Worm (Caenorhabditis elegans) whole organism, young adult: Measurements from ENCODE around the gene ZK418.5.

Experiments used
- D2030.7 ChIP-seq: fragments of 200-800 bp; sonication (Bioruptor generic); IDR thresholded peaks from 2 replicates; pipeline ENCODE4 v1.3.6; 2022; ENCODE audit warnings: missing genetic modification reagents, missing genetic modification characterization, missing compliant biosample characterization
- F23B12.7 ChIP-seq: sonication (generic microtip); optimal IDR thresholded peaks from 2 replicates; lab custom pipeline; 2017; ENCODE audit warnings: missing genetic modification characterization, mild to moderate bottlenecking, missing compliant biosample characterization, antibody characterized with exemption, moderate library complexity; ENCODE audit not compliant: insufficient read depth
- F33H1.4 ChIP-seq: fragments of 200-800 bp; sonication (Bioruptor generic); IDR thresholded peaks from 2 replicates; pipeline ENCODE4 v1.3.6; 2022; ENCODE audit warnings: missing genetic modification reagents, missing genetic modification characterization, missing compliant biosample characterization
- F49E8.2 ChIP-seq: sonication (generic microtip); optimal IDR thresholded peaks from 3 replicates; lab custom pipeline; 2017; ENCODE audit warnings: missing genetic modification characterization, mild to moderate bottlenecking, missing compliant biosample characterization, antibody characterized with exemption, moderate library complexity; ENCODE audit not compliant: insufficient read depth
- F55B11.4 ChIP-seq: sonication (generic microtip); optimal IDR thresholded peaks from 2 replicates; lab custom pipeline; 2016; ENCODE audit warnings: missing compliant biosample characterization, missing genetic modification characterization, borderline replicate concordance; ENCODE audit not compliant: insufficient read depth
- T07F8.4 ChIP-seq: sonication (generic microtip); optimal IDR thresholded peaks from 2 replicates; lab custom pipeline; 2016; ENCODE audit warnings: mild to moderate bottlenecking, missing genetic modification characterization, moderate library complexity, missing compliant biosample characterization
- T26A5.8 ChIP-seq: sonication (generic microtip); optimal IDR thresholded peaks from 2 replicates; lab custom pipeline; 2016; ENCODE audit warnings: missing genetic modification characterization, missing compliant biosample characterization
- Y56A3A.18 ChIP-seq: fragments of 200-800 bp; sonication (Bioruptor generic); IDR thresholded peaks from 2 replicates; pipeline ENCODE4 v1.3.6; 2022; ENCODE audit warnings: missing genetic modification reagents, missing genetic modification characterization, missing compliant biosample characterization
- Y95B8A.8 ChIP-seq: fragments of 200-800 bp; sonication (Bioruptor generic); IDR thresholded peaks from 2 replicates; pipeline ENCODE4 v1.3.6; 2022; ENCODE audit warnings: missing genetic modification reagents, missing genetic modification characterization, missing compliant biosample characterization
- ama-1 ChIP-seq, 3 experiments: fragments of 150-350 bp in 1 of 3; sonication (generic microtip) in 2 of 3; optimal IDR thresholded peaks; 2 replicates each; lab custom pipeline; 2014 to 2018; ENCODE audit warnings: missing biosample characterization in 2 of 3, missing genetic modification characterization in 2 of 3, missing genetic modification reagents in 2 of 3
- aptf-3 ChIP-seq: fragments of 200-800 bp; sonication (Bioruptor generic); IDR thresholded peaks from 2 replicates; pipeline ENCODE4 v1.3.6; 2022; ENCODE audit warnings: missing genetic modification characterization, missing compliant biosample characterization
- athp-1 ChIP-seq: sonication (generic microtip); optimal IDR thresholded peaks from 2 replicates; lab custom pipeline; 2017; ENCODE audit warnings: mild to moderate bottlenecking, missing genetic modification characterization, missing compliant biosample characterization
- attf-3 ChIP-seq: fragments of 200-800 bp; sonication (Bioruptor generic); conservative IDR thresholded peaks from 2 replicates; pipeline ENCODE4 v1.3.6; 2022; ENCODE audit warnings: missing genetic modification reagents, missing genetic modification characterization, missing compliant biosample characterization
- cebp-2 ChIP-seq: fragments of 200-800 bp; sonication (Bioruptor generic); IDR thresholded peaks from 2 replicates; pipeline ENCODE4 v1.3.6; 2022; ENCODE audit warnings: missing genetic modification characterization, missing compliant biosample characterization
- ceh-91 ChIP-seq: fragments of 200-800 bp; sonication (Bioruptor generic); IDR thresholded peaks from 2 replicates; pipeline ENCODE4 v1.3.6; 2022; ENCODE audit warnings: missing genetic modification reagents, missing genetic modification characterization, missing compliant biosample characterization
- dox-1 ChIP-seq: fragments of 200-800 bp; sonication (Bioruptor generic); IDR thresholded peaks from 2 replicates; pipeline ENCODE4 v1.3.6; 2022; ENCODE audit warnings: missing genetic modification reagents, missing genetic modification characterization, missing compliant biosample characterization
- egl-44 ChIP-seq: fragments of 200-800 bp; sonication (Bioruptor generic); IDR thresholded peaks from 2 replicates; pipeline ENCODE4 v1.3.6; 2022; ENCODE audit warnings: missing genetic modification reagents, missing genetic modification characterization, missing compliant biosample characterization
- egrh-3 ChIP-seq: fragments of 200-800 bp; sonication (Bioruptor generic); IDR thresholded peaks from 2 replicates; pipeline ENCODE4 v1.3.6; 2022; ENCODE audit warnings: missing genetic modification reagents, missing genetic modification characterization, missing compliant biosample characterization
- ekl-4 ChIP-seq: fragments of 200-800 bp; sonication (Bioruptor generic); IDR thresholded peaks from 2 replicates; pipeline ENCODE4 v1.3.6; 2022; ENCODE audit warnings: missing genetic modification reagents, missing genetic modification characterization, missing compliant biosample characterization
- him-1 ChIP-seq: sonication (generic microtip); optimal IDR thresholded peaks from 2 replicates; lab custom pipeline; 2016; ENCODE audit warnings: missing genotype, missing genetic modification reagents, missing genetic modification characterization, missing compliant biosample characterization
- hlh-26 ChIP-seq: fragments of 200-800 bp; sonication (Bioruptor generic); conservative IDR thresholded peaks from 2 replicates; pipeline ENCODE4 v1.3.6; 2022; ENCODE audit warnings: missing genetic modification reagents, missing genetic modification characterization, missing compliant biosample characterization
- hrde-1 ChIP-seq: sonication (generic microtip); optimal IDR thresholded peaks from 2 replicates; lab custom pipeline; 2016; ENCODE audit warnings: missing genetic modification characterization, mild to moderate bottlenecking, missing compliant biosample characterization, moderate library complexity, missing genotype, missing genetic modification reagents, borderline replicate concordance
- hsf-1 ChIP-seq: fragments of 200-800 bp; sonication (Bioruptor generic); IDR thresholded peaks from 2 replicates; pipeline ENCODE4 v1.3.6; 2022; ENCODE audit warnings: missing genetic modification reagents, missing genetic modification characterization, missing compliant biosample characterization
- lag-1 ChIP-seq: fragments of 200-800 bp; sonication (Bioruptor generic); IDR thresholded peaks from 2 replicates; pipeline ENCODE4 v1.3.6; 2022; ENCODE audit warnings: missing genetic modification reagents, missing genetic modification characterization, missing compliant biosample characterization
- lin-35 ChIP-seq, 3 experiments: fragments of 150-350 bp in 2 of 3; sonication (generic microtip) in 1 of 3; optimal IDR thresholded peaks; 2 replicates each; lab custom pipeline; 2014 to 2018; ENCODE audit warnings: missing biosample characterization in 3 of 3, missing genetic modification characterization in 3 of 3, missing genetic modification reagents in 3 of 3
- lin-54 ChIP-seq: fragments of 200-800 bp; sonication (Bioruptor generic); optimal IDR thresholded peaks from 2 replicates; lab custom pipeline; 2018; ENCODE audit warnings: mild to moderate bottlenecking, missing genetic modification characterization, missing compliant biosample characterization
- lir-1 ChIP-seq: fragments of 200-800 bp; sonication (Bioruptor generic); conservative IDR thresholded peaks from 2 replicates; pipeline ENCODE4 v1.3.6; 2022; ENCODE audit warnings: missing genetic modification reagents, missing genetic modification characterization, missing compliant biosample characterization
- lsl-1 ChIP-seq: fragments of 200-800 bp; sonication (Bioruptor generic); optimal IDR thresholded peaks from 2 replicates; lab custom pipeline; 2018; ENCODE audit warnings: mild to moderate bottlenecking, missing genetic modification characterization, moderate library complexity, missing compliant biosample characterization
- madf-8 ChIP-seq: fragments of 200-800 bp; sonication (Bioruptor generic); conservative IDR thresholded peaks from 2 replicates; pipeline ENCODE4 v1.3.6; 2022; ENCODE audit warnings: missing genetic modification reagents, missing genetic modification characterization, missing compliant biosample characterization
- nfya-2 ChIP-seq: fragments of 200-800 bp; sonication (Bioruptor generic); IDR thresholded peaks from 2 replicates; pipeline ENCODE4 v1.3.6; 2022; ENCODE audit warnings: missing genetic modification reagents, missing genetic modification characterization, missing compliant biosample characterization
- nhr-120 ChIP-seq: fragments of 200-800 bp; sonication (Bioruptor generic); IDR thresholded peaks from 2 replicates; pipeline ENCODE4 v1.3.6; 2022; ENCODE audit warnings: missing genetic modification characterization, missing compliant biosample characterization
- nhr-179 ChIP-seq: sonication (generic microtip); optimal IDR thresholded peaks from 2 replicates; lab custom pipeline; 2016; ENCODE audit warnings: mild to moderate bottlenecking, missing genetic modification characterization, missing compliant biosample characterization
- nhr-80 ChIP-seq: sonication (generic microtip); optimal IDR thresholded peaks from 2 replicates; lab custom pipeline; 2016; ENCODE audit warnings: missing genetic modification characterization, missing compliant biosample characterization
- rcor-1 ChIP-seq: fragments of 200-800 bp; sonication (Bioruptor generic); IDR thresholded peaks from 2 replicates; pipeline ENCODE4 v1.3.6; 2022; ENCODE audit warnings: missing genetic modification reagents, missing genetic modification characterization, missing compliant biosample characterization
- rec-8 ChIP-seq, 2 experiments: sonication (generic microtip); optimal IDR thresholded peaks; 2 replicates each; lab custom pipeline; 2016; ENCODE audit warnings: mild to moderate bottlenecking in 2 of 2, missing genetic modification characterization in 2 of 2, missing genetic modification reagents in 2 of 2, missing genotype in 2 of 2, missing biosample characterization in 1 of 2, missing compliant biosample characterization in 1 of 2, moderate library complexity in 1 of 2
- rpc-1 ChIP-seq, 2 experiments: fragments of 150-350 bp in 1 of 2; sonication (generic microtip) in 1 of 2; optimal IDR thresholded peaks; 2 replicates each; lab custom pipeline; 2014 to 2018; ENCODE audit warnings: missing biosample characterization in 1 of 2, missing genetic modification characterization in 1 of 2, missing genetic modification reagents in 1 of 2, missing genotype in 1 of 2
- snpc-1.1 ChIP-seq: sonication (generic microtip); optimal IDR thresholded peaks from 2 replicates; lab custom pipeline; 2017; ENCODE audit warnings: missing genetic modification characterization, mild to moderate bottlenecking, missing compliant biosample characterization, antibody characterized with exemption, moderate library complexity, missing genotype, missing genetic modification reagents; ENCODE audit not compliant: insufficient read depth
- snpc-1.3 ChIP-seq: sonication (generic microtip); optimal IDR thresholded peaks from 2 replicates; lab custom pipeline; 2017; ENCODE audit warnings: missing genetic modification characterization, mild to moderate bottlenecking, missing compliant biosample characterization, antibody characterized with exemption, moderate library complexity, missing genotype, missing genetic modification reagents; ENCODE audit not compliant: insufficient read depth
- snpc-3.4 ChIP-seq: sonication (generic microtip); optimal IDR thresholded peaks from 2 replicates; lab custom pipeline; 2017; ENCODE audit warnings: missing genetic modification characterization, mild to moderate bottlenecking, missing compliant biosample characterization, antibody characterized with exemption, moderate library complexity, missing genotype, missing genetic modification reagents
- snpc-4 ChIP-seq, 5 experiments: fragments of 150-350 bp in 1 of 5; sonication (generic microtip) in 4 of 5; optimal IDR thresholded peaks; 2 replicates each; lab custom pipeline; 2014 to 2018; ENCODE audit warnings: missing genetic modification characterization in 5 of 5, missing biosample characterization in 3 of 5, antibody characterized with exemption in 2 of 5, mild to moderate bottlenecking in 2 of 5, missing compliant biosample characterization in 2 of 5, missing genotype in 2 of 5, moderate library complexity in 2 of 5, missing genetic modification reagents in 1 of 5
- somi-1 ChIP-seq: fragments of 200-800 bp; sonication (Bioruptor generic); optimal IDR thresholded peaks from 2 replicates; lab custom pipeline; 2018; ENCODE audit warnings: mild to moderate bottlenecking, missing genetic modification characterization, missing compliant biosample characterization
- tbp1 ChIP-seq: fragments of 200-800 bp; sonication (Bioruptor generic); optimal IDR thresholded peaks from 2 replicates; lab custom pipeline; 2018; ENCODE audit warnings: mild to moderate bottlenecking, missing genetic modification characterization, missing compliant biosample characterization
- tlf-1 ChIP-seq: fragments of 200-800 bp; sonication (Bioruptor generic); optimal IDR thresholded peaks from 2 replicates; lab custom pipeline; 2018; ENCODE audit warnings: mild to moderate bottlenecking, missing genetic modification characterization, missing compliant biosample characterization
- zim-3 ChIP-seq: sonication (generic microtip); optimal IDR thresholded peaks from 2 replicates; lab custom pipeline; 2017; ENCODE audit warnings: mild to moderate bottlenecking, missing genetic modification characterization, moderate library complexity, missing compliant biosample characterization
- ztf-28 ChIP-seq: fragments of 200-800 bp; sonication (Bioruptor generic); IDR thresholded peaks from 2 replicates; pipeline ENCODE4 v1.3.6; 2022; ENCODE audit warnings: missing genetic modification reagents, missing genetic modification characterization, missing compliant biosample characterization

Gene ZK418.5

DNA sequence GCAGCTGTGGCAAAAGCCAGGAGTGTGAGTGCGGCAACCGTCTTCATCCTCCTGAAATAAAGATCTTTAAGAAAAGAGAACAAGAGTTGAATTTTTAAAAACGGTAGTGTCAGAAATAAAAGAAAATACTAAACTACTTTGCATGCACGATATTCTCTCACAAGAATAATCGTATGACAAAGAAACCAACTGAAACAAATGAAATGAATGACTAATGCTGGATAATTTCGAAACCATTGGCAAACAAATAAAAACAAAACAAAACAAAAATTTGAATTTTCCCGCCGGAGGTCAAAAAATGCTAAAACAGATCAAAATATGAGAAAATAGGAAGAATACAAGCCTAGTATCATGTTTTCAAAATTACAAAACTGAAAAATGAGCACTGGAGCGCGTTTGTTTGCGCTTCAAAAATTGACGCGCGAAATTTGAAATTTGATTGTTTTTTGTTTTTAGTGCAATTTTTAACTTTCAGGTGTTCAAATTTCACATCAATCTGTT is 30.3 kb upstream of the ZK418.5 start, which contains the start of gene cpg-2:
Gene cpg-2, minus strand, starts transcription at position 51 of the 501 bp plus-strand sequence.
- TF ChIP-seq nhr-80 (tag; lab: Kevin White, UChicago) (no peak), hlh-26 (no peak), cebp-2 (GFP tag; lab: Robert Waterston, UW) (no peak), snpc-4 (GFP tag; optimal IDR thresholded peaks at IDR 0.05; lab: Kevin White, UChicago) (peak; percentile 58), snpc-4 (tag; optimal IDR thresholded peaks at IDR 0.05; lab: Kevin White, UChicago) (peak in 3 of 4 experiments; percentile 11 to 62 (median 55)), hsf-1 (GFP tag; lab: Robert Waterston, UW) (peak; percentile 86), F23B12.7 (tag; lab: Kevin White, UChicago) (peak; percentile 64), lin-35 (GFP tag; optimal IDR thresholded peaks at IDR 0.05; lab: Kevin White, UChicago) (peak; percentile 4 to 89 (median 58)), ekl-4 (GFP tag; lab: Robert Waterston, UW) (peak; percentile 81), T07F8.4 (tag; lab: Kevin White, UChicago) (no peak), egrh-3 (GFP tag; lab: Robert Waterston, UW) (no peak), dox-1 (peak; percentile 77; the same call in 1 of the 2 replicates), ama-1 (optimal IDR thresholded peaks at IDR 0.05; lab: Kevin White, UChicago) (no peak), ama-1 (GFP tag; optimal IDR thresholded peaks at IDR 0.05; lab: Kevin White, UChicago) (peak in 1 of 2 experiments; percentile 7), D2030.7 (peak; percentile 98), aptf-3 (no peak), him-1 (tag; lab: Kevin White, UChicago) (peak; percentile 62), snpc-3.4 (tag; lab: Kevin White, UChicago) (peak; percentile 96), Y95B8A.8 (GFP tag; lab: Robert Waterston, UW) (peak; percentile 84), lin-54 (peak; percentile 96), Y56A3A.18 (GFP tag; lab: Robert Waterston, UW) (no peak), nfya-2 (no peak), madf-8 (GFP tag; lab: Robert Waterston, UW) (peak; percentile 99), zim-3 (no peak), lag-1 (no peak), snpc-1.1 (tag; lab: Kevin White, UChicago) (peak; percentile 82), F33H1.4 (peak; percentile 85), egl-44 (no peak), nhr-179 (tag; lab: Kevin White, UChicago) (no peak), hrde-1 (tag; lab: Kevin White, UChicago) (peak; percentile 50), athp-1 (tag; lab: Kevin White, UChicago) (peak; percentile 20), F55B11.4 (no peak), tlf-1 (GFP tag; lab: Kevin White, UChicago) (peak; percentile 90), rcor-1 (GFP tag; lab: Robert Waterston, UW) (peak; percentile 91), rec-8 (tag; optimal IDR thresholded peaks at IDR 0.05; lab: Kevin White, UChicago) (no peak), attf-3 (GFP tag; lab: Robert Waterston, UW) (peak; percentile 24; the same call in 1 of the 2 replicates), snpc-1.3 (tag; lab: Kevin White, UChicago) (peak; percentile 89), nhr-120 (GFP tag; lab: Robert Waterston, UW) (no peak), tbp1 (GFP tag; lab: Kevin White, UChicago) (peak; percentile 64), somi-1 (GFP tag; lab: Kevin White, UChicago) (no peak), ztf-28 (GFP tag; lab: Robert Waterston, UW) (0 out of 2 replicates have a peak, but pooled peaks have one; percentile 20), lir-1 (peak; percentile 76), lsl-1 (GFP tag; lab: Kevin White, UChicago) (peak; percentile 88), ceh-91 (GFP tag; lab: Robert Waterston, UW) (peak; percentile 98), T26A5.8 (tag; lab: Kevin White, UChicago) (no peak), rpc-1 (optimal IDR thresholded peaks at IDR 0.05; lab: Kevin White, UChicago) (no peak), rpc-1 (tag; optimal IDR thresholded peaks at IDR 0.05; lab: Kevin White, UChicago) (no peak), F49E8.2 (tag; lab: Kevin White, UChicago) (peak; percentile 95)
